Worm (Caenorhabditis elegans) whole organism, young adult: Measurements from ENCODE around the gene plk-1.

ENCODE experiments used
- B0261.1 ChIP-seq: sonication (generic microtip); optimal IDR thresholded peaks from 2 replicates; lab custom pipeline; 2016; ENCODE audit warnings: mild to moderate bottlenecking, missing genetic modification characterization, moderate library complexity, missing compliant biosample characterization
- D2030.7 ChIP-seq: fragments of 200-800 bp; sonication (Bioruptor generic); IDR thresholded peaks from 2 replicates; pipeline ENCODE4 v1.3.6; 2022; ENCODE audit warnings: missing genetic modification reagents, missing genetic modification characterization, missing compliant biosample characterization
- F37B4.10 ChIP-seq: fragments of 200-800 bp; sonication (Bioruptor generic); IDR thresholded peaks from 2 replicates; pipeline ENCODE4 v1.3.6; 2022; ENCODE audit warnings: missing genetic modification characterization, missing compliant biosample characterization
- F49E8.2 ChIP-seq: sonication (generic microtip); optimal IDR thresholded peaks from 3 replicates; lab custom pipeline; 2017; ENCODE audit warnings: missing genetic modification characterization, mild to moderate bottlenecking, missing compliant biosample characterization, antibody characterized with exemption, moderate library complexity; ENCODE audit not compliant: insufficient read depth
- K11D2.4 ChIP-seq: fragments of 200-800 bp; sonication (Bioruptor generic); IDR thresholded peaks from 2 replicates; pipeline ENCODE4 v1.3.6; 2022; ENCODE audit warnings: missing genetic modification reagents, missing genetic modification characterization, missing compliant biosample characterization
- K12H6.12 ChIP-seq: fragments of 200-800 bp; sonication (Bioruptor generic); optimal IDR thresholded peaks from 2 replicates; lab custom pipeline; 2018; ENCODE audit warnings: mild to moderate bottlenecking, missing genetic modification characterization, missing compliant biosample characterization
- T26A5.8 ChIP-seq: sonication (generic microtip); optimal IDR thresholded peaks from 2 replicates; lab custom pipeline; 2016; ENCODE audit warnings: missing genetic modification characterization, missing compliant biosample characterization
- Y56A3A.18 ChIP-seq: fragments of 200-800 bp; sonication (Bioruptor generic); IDR thresholded peaks from 2 replicates; pipeline ENCODE4 v1.3.6; 2022; ENCODE audit warnings: missing genetic modification reagents, missing genetic modification characterization, missing compliant biosample characterization
- Y67H2A.10 ChIP-seq: fragments of 200-800 bp; sonication (Bioruptor generic); conservative IDR thresholded peaks from 2 replicates; pipeline ENCODE4 v1.3.6; 2022; ENCODE audit warnings: missing genetic modification reagents, missing genetic modification characterization, missing compliant biosample characterization
- athp-1 ChIP-seq: sonication (generic microtip); optimal IDR thresholded peaks from 2 replicates; lab custom pipeline; 2017; ENCODE audit warnings: mild to moderate bottlenecking, missing genetic modification characterization, missing compliant biosample characterization
- attf-3 ChIP-seq: fragments of 200-800 bp; sonication (Bioruptor generic); conservative IDR thresholded peaks from 2 replicates; pipeline ENCODE4 v1.3.6; 2022; ENCODE audit warnings: missing genetic modification reagents, missing genetic modification characterization, missing compliant biosample characterization
- attf-5 ChIP-seq: fragments of 200-800 bp; sonication (Bioruptor generic); optimal IDR thresholded peaks from 2 replicates; lab custom pipeline; 2018; ENCODE audit warnings: mild to moderate bottlenecking, missing genetic modification characterization, missing compliant biosample characterization
- attf-6 ChIP-seq: fragments of 200-800 bp; sonication (Bioruptor generic); IDR thresholded peaks from 2 replicates; pipeline ENCODE4 v1.3.6; 2022; ENCODE audit warnings: missing genetic modification reagents, missing genetic modification characterization, missing compliant biosample characterization
- cebp-1 ChIP-seq, 2 experiments: fragments of 200-800 bp in 1 of 2; sonication (Bioruptor generic) in 1 of 2; sonication (generic microtip) in 1 of 2; IDR thresholded peaks in 1 of 2; optimal IDR thresholded peaks in 1 of 2; 2 replicates each; pipeline versions ENCODE4 v1.3.6 to Lab custom; 2017 to 2022; ENCODE audit warnings: missing compliant biosample characterization in 2 of 2, missing genetic modification characterization in 2 of 2, mild to moderate bottlenecking in 1 of 2, missing genetic modification reagents in 1 of 2, moderate library complexity in 1 of 2
- ceh-27 ChIP-seq: fragments of 200-800 bp; sonication (Bioruptor generic); optimal IDR thresholded peaks from 2 replicates; lab custom pipeline; 2018; ENCODE audit warnings: mild to moderate bottlenecking, missing genetic modification characterization, moderate library complexity, missing compliant biosample characterization
- ceh-58 ChIP-seq: fragments of 200-800 bp; sonication (Bioruptor generic); IDR thresholded peaks from 2 replicates; pipeline ENCODE4 v1.3.6; 2022; ENCODE audit warnings: missing genetic modification characterization, missing compliant biosample characterization
- ceh-91 ChIP-seq: fragments of 200-800 bp; sonication (Bioruptor generic); IDR thresholded peaks from 2 replicates; pipeline ENCODE4 v1.3.6; 2022; ENCODE audit warnings: missing genetic modification reagents, missing genetic modification characterization, missing compliant biosample characterization
- die-1 ChIP-seq: sonication (generic microtip); optimal IDR thresholded peaks from 2 replicates; lab custom pipeline; 2016; ENCODE audit warnings: missing genotype, mild to moderate bottlenecking, missing genetic modification characterization, missing compliant biosample characterization
- dox-1 ChIP-seq: fragments of 200-800 bp; sonication (Bioruptor generic); IDR thresholded peaks from 2 replicates; pipeline ENCODE4 v1.3.6; 2022; ENCODE audit warnings: missing genetic modification reagents, missing genetic modification characterization, missing compliant biosample characterization
- him-1 ChIP-seq: sonication (generic microtip); optimal IDR thresholded peaks from 2 replicates; lab custom pipeline; 2016; ENCODE audit warnings: missing genotype, missing genetic modification reagents, missing genetic modification characterization, missing compliant biosample characterization
- hlh-12 ChIP-seq: sonication (generic microtip); optimal IDR thresholded peaks from 2 replicates; lab custom pipeline; 2016; ENCODE audit warnings: missing genetic modification characterization, missing compliant biosample characterization
- hmg-1.2 ChIP-seq: fragments of 200-800 bp; sonication (Bioruptor generic); IDR thresholded peaks from 2 replicates; pipeline ENCODE4 v1.3.6; 2022; ENCODE audit warnings: missing genetic modification reagents, missing genetic modification characterization, missing compliant biosample characterization
- hsf-1 ChIP-seq: fragments of 200-800 bp; sonication (Bioruptor generic); IDR thresholded peaks from 2 replicates; pipeline ENCODE4 v1.3.6; 2022; ENCODE audit warnings: missing genetic modification reagents, missing genetic modification characterization, missing compliant biosample characterization
- let-607 ChIP-seq, 2 experiments: fragments of 200-800 bp in 1 of 2; sonication (Bioruptor generic) in 1 of 2; sonication (generic microtip) in 1 of 2; optimal IDR thresholded peaks; 2 replicates each; lab custom pipeline; 2016 to 2018; ENCODE audit warnings: mild to moderate bottlenecking in 2 of 2, missing compliant biosample characterization in 2 of 2, missing genetic modification characterization in 2 of 2, moderate library complexity in 2 of 2, missing genotype in 1 of 2
- madf-10 ChIP-seq: sonication (generic microtip); optimal IDR thresholded peaks from 2 replicates; lab custom pipeline; 2016; ENCODE audit warnings: mild to moderate bottlenecking, missing genetic modification characterization, missing compliant biosample characterization
- madf-6 ChIP-seq: fragments of 200-800 bp; sonication (Bioruptor generic); IDR thresholded peaks from 2 replicates; pipeline ENCODE4 v1.3.6; 2022; ENCODE audit warnings: missing genetic modification reagents, missing genetic modification characterization, missing compliant biosample characterization
- mcd-1 ChIP-seq: fragments of 200-800 bp; sonication (Bioruptor generic); IDR thresholded peaks from 2 replicates; pipeline ENCODE4 v1.3.6; 2022; ENCODE audit warnings: missing genetic modification reagents, missing genetic modification characterization, missing compliant biosample characterization
- mes-4 ChIP-seq: sonication (generic microtip); optimal IDR thresholded peaks from 2 replicates; lab custom pipeline; 2016; ENCODE audit warnings: missing genotype, missing genetic modification characterization, missing compliant biosample characterization
- nfya-1 ChIP-seq: sonication (generic microtip); optimal IDR thresholded peaks from 2 replicates; lab custom pipeline; 2017; ENCODE audit warnings: antibody characterized with exemption, missing compliant biosample characterization, missing genetic modification characterization, borderline replicate concordance; ENCODE audit not compliant: insufficient read depth
- nfyb-1 ChIP-seq: fragments of 200-800 bp; sonication (Bioruptor generic); IDR thresholded peaks from 2 replicates; pipeline ENCODE4 v1.3.6; 2022; ENCODE audit warnings: missing genetic modification reagents, missing genetic modification characterization, missing compliant biosample characterization
- nhr-120 ChIP-seq: fragments of 200-800 bp; sonication (Bioruptor generic); IDR thresholded peaks from 2 replicates; pipeline ENCODE4 v1.3.6; 2022; ENCODE audit warnings: missing genetic modification characterization, missing compliant biosample characterization
- nhr-27 ChIP-seq: fragments of 200-800 bp; sonication (Bioruptor generic); optimal IDR thresholded peaks from 2 replicates; lab custom pipeline; 2018; ENCODE audit warnings: mild to moderate bottlenecking, missing genetic modification characterization, moderate library complexity, missing compliant biosample characterization
- nhr-80 ChIP-seq: sonication (generic microtip); optimal IDR thresholded peaks from 2 replicates; lab custom pipeline; 2016; ENCODE audit warnings: missing genetic modification characterization, missing compliant biosample characterization
- nhr-90 ChIP-seq: sonication (generic microtip); optimal IDR thresholded peaks from 2 replicates; lab custom pipeline; 2016; ENCODE audit warnings: missing genotype, mild to moderate bottlenecking, missing genetic modification characterization, missing compliant biosample characterization
- pbrm-1 ChIP-seq: fragments of 200-800 bp; sonication (Bioruptor generic); IDR thresholded peaks from 2 replicates; pipeline ENCODE4 v1.3.6; 2022; ENCODE audit warnings: missing genetic modification reagents, missing genetic modification characterization, missing compliant biosample characterization
- repo-1 ChIP-seq: sonication (generic microtip); optimal IDR thresholded peaks from 2 replicates; lab custom pipeline; 2017; ENCODE audit warnings: mild to moderate bottlenecking, missing genetic modification characterization, missing compliant biosample characterization
- snpc-1.1 ChIP-seq: sonication (generic microtip); optimal IDR thresholded peaks from 2 replicates; lab custom pipeline; 2017; ENCODE audit warnings: missing genetic modification characterization, mild to moderate bottlenecking, missing compliant biosample characterization, antibody characterized with exemption, moderate library complexity, missing genotype, missing genetic modification reagents; ENCODE audit not compliant: insufficient read depth
- snpc-1.3 ChIP-seq: sonication (generic microtip); optimal IDR thresholded peaks from 2 replicates; lab custom pipeline; 2017; ENCODE audit warnings: missing genetic modification characterization, mild to moderate bottlenecking, missing compliant biosample characterization, antibody characterized with exemption, moderate library complexity, missing genotype, missing genetic modification reagents; ENCODE audit not compliant: insufficient read depth
- snpc-3.4 ChIP-seq: sonication (generic microtip); optimal IDR thresholded peaks from 2 replicates; lab custom pipeline; 2017; ENCODE audit warnings: missing genetic modification characterization, mild to moderate bottlenecking, missing compliant biosample characterization, antibody characterized with exemption, moderate library complexity, missing genotype, missing genetic modification reagents
- tbx-9 ChIP-seq: sonication (generic microtip); optimal IDR thresholded peaks from 2 replicates; lab custom pipeline; 2016; ENCODE audit warnings: borderline replicate concordance, missing genetic modification characterization, inconsistent platforms, missing compliant biosample characterization
- tlf-1 ChIP-seq: fragments of 200-800 bp; sonication (Bioruptor generic); optimal IDR thresholded peaks from 2 replicates; lab custom pipeline; 2018; ENCODE audit warnings: mild to moderate bottlenecking, missing genetic modification characterization, missing compliant biosample characterization
- zfh-2 ChIP-seq: fragments of 200-800 bp; sonication (Bioruptor generic); conservative IDR thresholded peaks from 2 replicates; pipeline ENCODE4 v1.3.6; 2022; ENCODE audit warnings: missing genetic modification reagents, missing genetic modification characterization, missing compliant biosample characterization
- zim-3 ChIP-seq: sonication (generic microtip); optimal IDR thresholded peaks from 2 replicates; lab custom pipeline; 2017; ENCODE audit warnings: mild to moderate bottlenecking, missing genetic modification characterization, moderate library complexity, missing compliant biosample characterization
- ztf-18 ChIP-seq: sonication (generic microtip); optimal IDR thresholded peaks from 2 replicates; lab custom pipeline; 2016; ENCODE audit warnings: missing genotype, mild to moderate bottlenecking, missing genetic modification characterization, missing compliant biosample characterization
- ztf-28 ChIP-seq: fragments of 200-800 bp; sonication (Bioruptor generic); IDR thresholded peaks from 2 replicates; pipeline ENCODE4 v1.3.6; 2022; ENCODE audit warnings: missing genetic modification reagents, missing genetic modification characterization, missing compliant biosample characterization
- ztf-3 ChIP-seq: fragments of 200-800 bp; sonication (Bioruptor generic); optimal IDR thresholded peaks from 2 replicates; lab custom pipeline; 2018; ENCODE audit warnings: mild to moderate bottlenecking, missing genetic modification characterization, missing compliant biosample characterization
- ztf-6 ChIP-seq: fragments of 200-800 bp; sonication (Bioruptor generic); IDR thresholded peaks from 2 replicates; pipeline ENCODE4 v1.3.6; 2022; ENCODE audit warnings: missing genetic modification reagents, missing genetic modification characterization, missing compliant biosample characterization

The plk-1 gene

DNA sequence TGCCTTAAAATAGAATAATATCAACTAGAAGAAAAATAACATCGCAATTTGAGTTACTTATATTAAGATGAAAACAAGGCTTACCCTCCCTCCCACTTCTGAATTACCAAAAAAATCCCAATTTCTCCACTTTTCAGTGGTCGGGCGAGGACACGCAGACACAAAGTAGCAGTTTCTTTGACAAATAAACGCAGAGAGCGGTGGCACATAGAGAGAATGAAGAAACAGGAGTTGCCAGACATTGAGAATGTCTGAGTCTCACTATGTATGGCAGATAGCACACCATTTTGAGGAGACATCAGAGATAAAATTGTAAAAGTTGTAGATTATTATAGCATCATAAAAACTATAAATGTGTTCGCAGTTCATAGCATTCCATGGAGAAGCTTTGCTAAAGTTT is 24.1 kb downstream of the plk-1 start (continued):
- TF ChIP-seq D2030.7 (GFP tag; lab: Robert Waterston, UW): no peak
- TF ChIP-seq ceh-27 (GFP tag; lab: Kevin White, UChicago): peak; percentile 15
- no peak for TF ChIP-seq nhr-27 (tag; lab: Kevin White, UChicago)
- no peak for TF ChIP-seq ztf-28
- TF ChIP-seq tlf-1 (GFP tag; lab: Kevin White, UChicago): no peak
- TF ChIP-seq Y67H2A.10 (GFP tag; lab: Robert Waterston, UW): no peak
- TF ChIP-seq ceh-58 (GFP tag; lab: Robert Waterston, UW): no peak
- TF ChIP-seq ztf-6 (GFP tag; lab: Robert Waterston, UW): no peak
- no peak for TF ChIP-seq F49E8.2 (tag; lab: Kevin White, UChicago)
- TF ChIP-seq T26A5.8 (tag; lab: Kevin White, UChicago): no peak
- TF ChIP-seq nfya-1 (tag; lab: Kevin White, UChicago): no peak
- TF ChIP-seq attf-3: no peak
- no peak for TF ChIP-seq snpc-1.1 (tag; lab: Kevin White, UChicago)
- TF ChIP-seq nhr-90 (tag; lab: Kevin White, UChicago): no peak
- no peak for TF ChIP-seq mes-4 (tag; lab: Kevin White, UChicago)
- TF ChIP-seq hsf-1 (GFP tag; lab: Robert Waterston, UW): no peak
- no peak for TF ChIP-seq zim-3 (tag; lab: Kevin White, UChicago)
- TF ChIP-seq K12H6.12 (tag; lab: Kevin White, UChicago): peak; percentile 24
- TF ChIP-seq ceh-91 (GFP tag; lab: Robert Waterston, UW): no peak
- no peak for TF ChIP-seq nhr-120 (GFP tag; lab: Robert Waterston, UW)
- no peak for TF ChIP-seq repo-1 (tag; lab: Kevin White, UChicago)
- TF ChIP-seq cebp-1 (GFP tag; IDR thresholded peaks at IDR 0.05; lab: Robert Waterston, UW): no peak
- TF ChIP-seq cebp-1 (tag; optimal IDR thresholded peaks at IDR 0.05; lab: Kevin White, UChicago): peak; percentile 45
- TF ChIP-seq snpc-3.4 (tag; lab: Kevin White, UChicago): no peak

ce11 chrIII:8126978-8127377 is 25.8 kb downstream of the plk-1 start:
- no peak for TF ChIP-seq nfyb-1 (GFP tag; lab: Robert Waterston, UW)
- no peak for TF ChIP-seq B0261.1 (tag; lab: Kevin White, UChicago)
- TF ChIP-seq madf-10 (tag; lab: Kevin White, UChicago): no peak
- TF ChIP-seq attf-6 (GFP tag; lab: Robert Waterston, UW): no peak
- TF ChIP-seq Y56A3A.18: no peak
- no peak for TF ChIP-seq D2030.7 (GFP tag; lab: Robert Waterston, UW)
- no peak for TF ChIP-seq mcd-1 (GFP tag; lab: Robert Waterston, UW)
- peak; percentile 37 for TF ChIP-seq him-1 (tag; lab: Kevin White, UChicago)
- no peak for TF ChIP-seq ztf-3
- TF ChIP-seq tbx-9 (tag; lab: Kevin White, UChicago): no peak
- TF ChIP-seq nhr-80 (tag; lab: Kevin White, UChicago): peak; percentile 49
- peak; percentile 77 for TF ChIP-seq zfh-2
- no peak for TF ChIP-seq pbrm-1 (GFP tag; lab: Robert Waterston, UW)
- TF ChIP-seq die-1: no peak
- no peak for TF ChIP-seq madf-6
- 0 out of 2 replicates have a peak, but pooled peaks have one; percentile 24 for TF ChIP-seq K11D2.4 (GFP tag; lab: Robert Waterston, UW)
- no peak for TF ChIP-seq snpc-1.3 (tag; lab: Kevin White, UChicago)
- no peak for TF ChIP-seq F37B4.10
- no peak for TF ChIP-seq ztf-18 (tag; lab: Kevin White, UChicago)
- TF ChIP-seq athp-1 (tag; lab: Kevin White, UChicago): no peak
- no peak for TF ChIP-seq hlh-12
- peak; percentile 25 for TF ChIP-seq attf-5
- no peak for TF ChIP-seq let-607 (tag; optimal IDR thresholded peaks at IDR 0.05; lab: Kevin White, UChicago)
- TF ChIP-seq K12H6.12 (tag; lab: Kevin White, UChicago): no peak
- TF ChIP-seq hmg-1.2 (GFP tag; lab: Robert Waterston, UW): peak; percentile 68; the same call in 1 of the 2 replicates
- no peak for TF ChIP-seq dox-1
